Fruit fly (Drosophila melanogaster) whole organism, embryonic: ENCODE data around the gene CG13075.
A peak's percentile ranks its signal among the peaks of the same experiment; 100 is the strongest.

Source experiments
- Ada2b ChIP-seq: fragments of 200-800 bp; sonication (Bioruptor generic); IDR thresholded peaks from 2 replicates; pipeline ENCODE4 v1.3.6; 2022; ENCODE audit warnings: missing biosample characterization, missing genetic modification characterization
- Awh ChIP-seq: fragments of 200-800 bp; sonication (Bioruptor generic); IDR thresholded peaks from 2 replicates; pipeline ENCODE4, ENCODE4 v1.3.6; 2022; ENCODE audit warnings: missing biosample characterization, missing genetic modification characterization
- B-H1 ChIP-seq: fragments of 200-800 bp; sonication (Bioruptor generic); IDR thresholded peaks from 3 replicates; pipeline ENCODE4 v1.3.6; 2022; ENCODE audit warnings: missing biosample characterization, missing genetic modification characterization
- BEAF-32 ChIP-seq: fragments of 200-800 bp; sonication (Bioruptor generic); optimal IDR thresholded peaks from 3 replicates; lab custom pipeline; 2017; ENCODE audit warnings: missing biosample characterization, missing genetic modification characterization, mild to moderate bottlenecking, moderate library complexity, missing genetic modification reagents
- Bdp1 ChIP-seq: fragments of 200-800 bp; sonication (Bioruptor generic); optimal IDR thresholded peaks from 3 replicates; lab custom pipeline; 2016; ENCODE audit warnings: missing biosample characterization, missing genetic modification characterization
- BtbVII ChIP-seq: fragments of 200-800 bp; sonication (Bioruptor generic); optimal IDR thresholded peaks from 3 replicates; lab custom pipeline; 2017; ENCODE audit warnings: missing biosample characterization, mild to moderate bottlenecking, missing genetic modification characterization
- CG13775 ChIP-seq: fragments of 200-800 bp; sonication (Bioruptor generic); optimal IDR thresholded peaks from 3 replicates; lab custom pipeline; 2017; ENCODE audit warnings: missing biosample characterization, mild to moderate bottlenecking, missing genetic modification characterization
- CG14441 ChIP-seq: fragments of 200-800 bp; sonication (Bioruptor generic); IDR thresholded peaks from 2 replicates; pipeline ENCODE4 v1.3.6; 2022; ENCODE audit warnings: missing biosample characterization, missing genetic modification characterization
- CG15073 ChIP-seq: fragments of 200-800 bp; sonication (Bioruptor generic); optimal IDR thresholded peaks from 2 replicates; lab custom pipeline; 2016; ENCODE audit warnings: missing biosample characterization, missing genetic modification characterization
- CG15514 ChIP-seq: fragments of 200-800 bp; sonication (Bioruptor generic); optimal IDR thresholded peaks from 3 replicates; lab custom pipeline; 2017; ENCODE audit warnings: missing biosample characterization, missing genetic modification characterization, mild to moderate bottlenecking, moderate library complexity, missing genetic modification reagents
- CG17829 ChIP-seq: fragments of 200-800 bp; optimal IDR thresholded peaks from 2 replicates; lab custom pipeline; 2019; ENCODE audit warnings: missing biosample characterization, mild to moderate bottlenecking, missing genetic modification characterization, moderate library complexity
- CG18599 ChIP-seq: fragments of 200-800 bp; sonication (Bioruptor generic); optimal IDR thresholded peaks from 3 replicates; lab custom pipeline; 2017; ENCODE audit warnings: missing biosample characterization, missing genetic modification characterization, mild to moderate bottlenecking, moderate library complexity, missing genetic modification reagents
- CG31365 ChIP-seq: fragments of 200-800 bp; sonication (Bioruptor generic); optimal IDR thresholded peaks from 2 replicates; lab custom pipeline; 2018; ENCODE audit warnings: missing biosample characterization, mild to moderate bottlenecking, missing genetic modification characterization
- CG32532 ChIP-seq: fragments of 200-800 bp; sonication (Bioruptor generic); IDR thresholded peaks from 2 replicates; pipeline ENCODE4 v1.3.6; 2022; ENCODE audit warnings: missing biosample characterization, missing genetic modification characterization
- CG33557 ChIP-seq: fragments of 200-800 bp; sonication (Bioruptor generic); optimal IDR thresholded peaks from 2 replicates; lab custom pipeline; 2019; ENCODE audit warnings: missing biosample characterization, mild to moderate bottlenecking, missing genetic modification characterization, moderate library complexity
- CG3726 ChIP-seq: fragments of 200-800 bp; sonication (Bioruptor generic); IDR thresholded peaks from 3 replicates; pipeline ENCODE4, ENCODE4 v1.3.6; 2022; ENCODE audit warnings: missing biosample characterization, missing genetic modification characterization
- CG4730 ChIP-seq: fragments of 200-800 bp; sonication (Bioruptor generic); IDR thresholded peaks from 2 replicates; pipeline ENCODE4 v1.3.6; 2022; ENCODE audit warnings: missing biosample characterization, missing genetic modification characterization
- CG4854 ChIP-seq: fragments of 200-800 bp; sonication (Bioruptor generic); optimal IDR thresholded peaks from 2 replicates; lab custom pipeline; 2016; ENCODE audit warnings: missing biosample characterization, missing genetic modification characterization, inconsistent platforms
- CG7786 ChIP-seq: fragments of 200-800 bp; sonication (Bioruptor generic); optimal IDR thresholded peaks from 2 replicates; lab custom pipeline; 2016; ENCODE audit warnings: missing biosample characterization, missing genetic modification characterization
- CG8388 ChIP-seq: fragments of 200-800 bp; sonication (Bioruptor generic); optimal IDR thresholded peaks from 2 replicates; lab custom pipeline; 2019; ENCODE audit warnings: missing biosample characterization, mild to moderate bottlenecking, missing genetic modification characterization, moderate library complexity
- CHES-1-like ChIP-seq: fragments of 200-800 bp; sonication (Bioruptor generic); optimal IDR thresholded peaks from 2 replicates; lab custom pipeline; 2016; ENCODE audit warnings: missing biosample characterization, missing genetic modification characterization
- Chrac-16 ChIP-seq: fragments of 200-800 bp; sonication (Bioruptor generic); optimal IDR thresholded peaks from 3 replicates; lab custom pipeline; 2016; ENCODE audit warnings: missing biosample characterization, missing genetic modification characterization
- Doc3 ChIP-seq: fragments of 200-800 bp; sonication (Bioruptor generic); IDR thresholded peaks from 3 replicates; pipeline ENCODE4 v1.3.6; 2022; ENCODE audit warnings: missing biosample characterization, missing genetic modification characterization; ENCODE audit not compliant: partially characterized antibody
- ERR ChIP-seq: fragments of 200-800 bp; sonication (Bioruptor generic); optimal IDR thresholded peaks from 2 replicates; lab custom pipeline; 2016; ENCODE audit warnings: missing biosample characterization, missing genetic modification characterization
- Eip74EF ChIP-seq, 2 experiments: fragments of 200-800 bp in 1 of 2; fragments of >200 bp in 1 of 2; sonication (Bioruptor generic) in 1 of 2; optimal IDR thresholded peaks; 2 replicates each; lab custom pipeline; 2017 to 2019; ENCODE audit warnings: missing biosample characterization in 2 of 2, missing genetic modification characterization in 2 of 2, mild to moderate bottlenecking in 1 of 2, moderate library complexity in 1 of 2
- Fer2 ChIP-seq: fragments of 200-800 bp; sonication (Bioruptor generic); optimal IDR thresholded peaks from 2 replicates; lab custom pipeline; 2018; ENCODE audit warnings: missing biosample characterization, mild to moderate bottlenecking, missing genetic modification characterization, moderate library complexity
- H15 ChIP-seq: fragments of 200-800 bp; sonication (Bioruptor generic); IDR thresholded peaks from 3 replicates; pipeline ENCODE4 v1.3.6; 2022; ENCODE audit warnings: missing biosample characterization, missing genetic modification characterization
- Hr78 ChIP-seq, 2 experiments: fragments of 200-800 bp in 1 of 2; fragments of >200 bp in 1 of 2; sonication (Bioruptor generic) in 1 of 2; optimal IDR thresholded peaks; 2 replicates each; lab custom pipeline; 2017 to 2019; ENCODE audit warnings: missing biosample characterization in 2 of 2, missing genetic modification characterization in 2 of 2, mild to moderate bottlenecking in 1 of 2, moderate library complexity in 1 of 2
- Jarid2 ChIP-seq: fragments of 200-800 bp; sonication (Bioruptor generic); optimal IDR thresholded peaks from 3 replicates; lab custom pipeline; 2017; ENCODE audit warnings: mild to moderate bottlenecking, missing biosample characterization, missing genetic modification reagents, missing genetic modification characterization
- Ravus ChIP-seq: fragments of 200-800 bp; sonication (Bioruptor generic); IDR thresholded peaks from 2 replicates; pipeline ENCODE4 v1.3.6; 2022; ENCODE audit warnings: missing biosample characterization, missing genetic modification characterization
- ac ChIP-seq: fragments of 200-800 bp; sonication (Bioruptor generic); optimal IDR thresholded peaks from 3 replicates; lab custom pipeline; 2017; ENCODE audit warnings: missing biosample characterization, mild to moderate bottlenecking, missing genetic modification characterization
- bbx ChIP-seq: fragments of 200-800 bp; sonication (Bioruptor generic); IDR thresholded peaks from 2 replicates; pipeline ENCODE4 v1.3.6; 2022; ENCODE audit warnings: missing biosample characterization, missing genetic modification characterization; ENCODE audit not compliant: partially characterized antibody
- bcd ChIP-seq: fragments of 200-800 bp; sonication (Bioruptor generic); optimal IDR thresholded peaks from 2 replicates; lab custom pipeline; 2017; ENCODE audit warnings: missing biosample characterization, mild to moderate bottlenecking, missing genetic modification characterization
- chm ChIP-seq: fragments of 200-800 bp; sonication (Bioruptor generic); IDR thresholded peaks from 2 replicates; pipeline ENCODE4 v1.3.6; 2022; ENCODE audit warnings: missing biosample characterization, missing genetic modification characterization
- ems ChIP-seq: fragments of 200-800 bp; sonication (Bioruptor generic); optimal IDR thresholded peaks from 3 replicates; lab custom pipeline; 2016; ENCODE audit warnings: missing biosample characterization, missing genetic modification characterization
- fu2 ChIP-seq: fragments of 200-800 bp; sonication (Bioruptor generic); optimal IDR thresholded peaks from 2 replicates; lab custom pipeline; 2016; ENCODE audit warnings: missing biosample characterization, missing genetic modification characterization
- grn ChIP-seq: fragments of 200-800 bp; sonication (Bioruptor generic); optimal IDR thresholded peaks from 3 replicates; lab custom pipeline; 2017; ENCODE audit warnings: missing biosample characterization, missing genetic modification characterization
- gro ChIP-seq: fragments of 200-800 bp; sonication (Bioruptor generic); optimal IDR thresholded peaks from 2 replicates; lab custom pipeline; 2016; ENCODE audit warnings: missing biosample characterization, missing genetic modification characterization
- jigr1 ChIP-seq: fragments of 200-800 bp; sonication (Bioruptor generic); IDR thresholded peaks from 3 replicates; pipeline ENCODE4 v1.3.6; 2022; ENCODE audit warnings: missing biosample characterization, missing genetic modification characterization
- knrl ChIP-seq: fragments of 200-800 bp; sonication (Bioruptor generic); IDR thresholded peaks from 3 replicates; pipeline ENCODE4 v1.3.6; 2022; ENCODE audit warnings: missing biosample characterization, missing genetic modification characterization; ENCODE audit not compliant: partially characterized antibody
- lab ChIP-seq: fragments of 200-800 bp; sonication (Bioruptor generic); optimal IDR thresholded peaks from 3 replicates; lab custom pipeline; 2017; ENCODE audit warnings: missing biosample characterization, missing genetic modification characterization, mild to moderate bottlenecking, moderate library complexity, missing genetic modification reagents
- lilli ChIP-seq: fragments of 200-800 bp; sonication (Bioruptor generic); optimal IDR thresholded peaks from 3 replicates; lab custom pipeline; 2016; ENCODE audit warnings: missing biosample characterization, missing genetic modification characterization
- pfk ChIP-seq: fragments of 200-800 bp; sonication (Bioruptor generic); optimal IDR thresholded peaks from 2 replicates; lab custom pipeline; 2018; ENCODE audit warnings: missing biosample characterization, mild to moderate bottlenecking, missing genetic modification characterization, moderate library complexity
- pho ChIP-seq: fragments of 200-800 bp; sonication (Bioruptor generic); optimal IDR thresholded peaks from 2 replicates; lab custom pipeline; 2016; ENCODE audit warnings: missing biosample characterization, missing genetic modification characterization
- phol ChIP-seq: fragments of 200-800 bp; sonication (Bioruptor generic); optimal IDR thresholded peaks from 3 replicates; lab custom pipeline; 2018; ENCODE audit warnings: missing biosample characterization, mild to moderate bottlenecking, missing genetic modification characterization, moderate library complexity
- sima ChIP-seq: fragments of 200-800 bp; sonication (Bioruptor generic); optimal IDR thresholded peaks from 2 replicates; lab custom pipeline; 2016; ENCODE audit warnings: missing biosample characterization, missing genetic modification characterization
- sisA ChIP-seq: fragments of 200-800 bp; sonication (Bioruptor generic); IDR thresholded peaks from 2 replicates; pipeline ENCODE4 v1.3.6; 2022; ENCODE audit warnings: missing biosample characterization, missing genetic modification characterization
- sna ChIP-seq: fragments of 200-800 bp; sonication (Bioruptor generic); IDR thresholded peaks from 2 replicates; pipeline ENCODE4 v1.3.6; 2022; ENCODE audit warnings: missing biosample characterization, missing genetic modification characterization; ENCODE audit not compliant: partially characterized antibody
- tll ChIP-seq, 2 experiments: fragments of 200-800 bp in 1 of 2; fragments of >200 bp in 1 of 2; sonication (Bioruptor generic) in 1 of 2; optimal IDR thresholded peaks; 2 replicates each; lab custom pipeline; 2017 to 2019; ENCODE audit warnings: missing biosample characterization in 2 of 2, missing genetic modification characterization in 2 of 2, mild to moderate bottlenecking in 1 of 2, moderate library complexity in 1 of 2
- unpg ChIP-seq: fragments of 200-800 bp; sonication (Bioruptor generic); optimal IDR thresholded peaks from 3 replicates; lab custom pipeline; 2018; ENCODE audit warnings: missing biosample characterization, mild to moderate bottlenecking, missing genetic modification characterization, moderate library complexity

Gene CG13075

DNA sequence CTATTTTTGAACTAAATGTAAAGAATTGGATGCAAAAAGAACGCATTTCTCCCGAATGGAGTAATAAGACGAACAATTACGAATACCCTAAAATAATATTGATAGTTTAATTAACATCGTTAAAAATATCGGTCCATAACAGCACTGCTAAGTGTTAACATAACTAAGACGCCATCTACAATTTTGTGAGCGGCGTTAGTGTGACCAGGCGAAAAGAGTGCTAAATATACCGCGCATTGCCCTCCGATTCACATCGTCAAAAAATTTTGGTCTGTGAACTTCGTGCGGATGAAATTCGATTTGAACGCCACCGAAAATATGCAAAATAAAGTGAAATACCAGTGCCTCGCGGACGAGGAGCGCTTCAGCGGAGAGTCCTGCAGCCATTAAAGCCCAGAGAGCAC, 32.1 kb upstream of the CG13075 start, which contains the start of gene Mbs (continued):
- TF ChIP-seq sisA (GFP tag; lab: Robert Waterston, UW) (no peak), Jarid2 (GFP tag; lab: Kevin White, UChicago) (peak; percentile 51), Doc3 (peak; percentile 37; the same call in 2 of the 3 replicates), pho (GFP tag; lab: Kevin White, UChicago) (no peak), fu2 (GFP tag; lab: Kevin White, UChicago) (no peak), BEAF-32 (GFP tag; lab: Kevin White, UChicago) (peak; percentile 77), unpg (peak; percentile 2), ems (no peak), Bdp1 (GFP tag; lab: Kevin White, UChicago) (no peak), CG4854 (GFP tag; lab: Kevin White, UChicago) (no peak), CG31365 (peak; percentile 36), CG32532 (no peak), CG8388 (no peak), Ravus (GFP tag; lab: Robert Waterston, UW) (no peak), CG3726 (GFP tag; lab: Robert Waterston, UW) (no peak), CG7786 (GFP tag; lab: Kevin White, UChicago) (no peak), CG33557 (GFP tag; lab: Kevin White, UChicago) (no peak), grn (GFP tag; lab: Kevin White, UChicago) (no peak), pfk (peak; percentile 32), CG15073 (GFP tag; lab: Kevin White, UChicago) (no peak), lab (GFP tag; lab: Kevin White, UChicago) (peak; percentile 39), BtbVII (GFP tag; lab: Kevin White, UChicago) (no peak), Hr78 (GFP tag; optimal IDR thresholded peaks at IDR 0.05; lab: Kevin White, UChicago) (no peak), sima (no peak), phol (tag; lab: Kevin White, UChicago) (peak; percentile 45), CHES-1-like (GFP tag; lab: Kevin White, UChicago) (no peak), Awh (GFP tag; lab: Robert Waterston, UW) (no peak), B-H1 (no peak), Chrac-16 (GFP tag; lab: Kevin White, UChicago) (no peak), jigr1 (GFP tag; lab: Robert Waterston, UW) (no peak), lilli (GFP tag; lab: Kevin White, UChicago) (peak; percentile 22), ERR (peak; percentile 1), bcd (GFP tag; lab: Kevin White, UChicago) (no peak), bbx (peak; percentile 71), tll (GFP tag; optimal IDR thresholded peaks at IDR 0.05; lab: Kevin White, UChicago) (no peak), H15 (GFP tag; lab: Robert Waterston, UW) (no peak), Eip74EF (GFP tag; optimal IDR thresholded peaks at IDR 0.05; lab: Kevin White, UChicago) (no peak), sna (GFP tag; lab: Robert Waterston, UW) (no peak; the same call in 1 of the 2 replicates), gro (GFP tag; lab: Kevin White, UChicago) (peak; percentile 16), Fer2 (tag; lab: Kevin White, UChicago) (no peak), CG18599 (GFP tag; lab: Kevin White, UChicago) (no peak), chm (no peak), ac (GFP tag; lab: Kevin White, UChicago) (no peak), CG14441 (no peak), Ada2b (GFP tag; lab: Robert Waterston, UW) (no peak), CG17829 (peak; percentile 53), CG15514 (GFP tag; lab: Kevin White, UChicago) (peak; percentile 66), CG4730 (GFP tag; lab: Robert Waterston, UW) (no peak), knrl (GFP tag; lab: Robert Waterston, UW) (peak; percentile 42), CG13775 (GFP tag; lab: Kevin White, UChicago) (no peak)
